Fruit fly (Drosophila melanogaster): Measurements from ENCODE around the gene lmgA.
A peak's percentile ranks its signal among the peaks of the same experiment; 100 is the strongest.

Gene lmgA

DNA sequence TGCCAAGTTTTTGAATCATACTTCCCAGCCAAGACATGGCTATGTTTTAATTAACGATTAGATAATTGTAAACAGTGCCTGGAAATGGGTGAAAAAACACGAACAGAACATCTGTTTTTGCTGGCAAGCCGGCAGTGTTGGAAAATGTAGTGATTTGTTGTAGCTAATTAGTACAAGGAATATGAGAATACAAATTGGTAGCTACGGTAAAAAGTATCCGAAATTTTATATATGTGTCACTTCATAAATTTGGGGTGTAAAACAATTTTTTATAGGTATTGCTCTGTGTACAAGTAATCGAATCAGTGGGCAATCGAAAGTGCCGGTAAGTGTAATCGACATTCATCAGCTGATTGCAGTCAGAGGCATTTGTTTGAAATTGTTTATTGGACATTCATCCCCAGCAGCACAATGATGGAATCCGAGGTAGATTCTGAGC, 11.1 kb downstream of the lmgA start, which contains the start of the genes mRpL51 and Uba4:
mRpL51 (minus strand) TSS at position 125 of the 439 bp plus-strand sequence.
Uba4 (plus strand) TSS at position 156 of the 439 bp plus-strand sequence.
- TF ChIP-seq CG8478 (optimal IDR thresholded peaks at IDR 0.05) (no peak), CTCF (optimal IDR thresholded peaks at IDR 0.05) (no peak)

DNA sequence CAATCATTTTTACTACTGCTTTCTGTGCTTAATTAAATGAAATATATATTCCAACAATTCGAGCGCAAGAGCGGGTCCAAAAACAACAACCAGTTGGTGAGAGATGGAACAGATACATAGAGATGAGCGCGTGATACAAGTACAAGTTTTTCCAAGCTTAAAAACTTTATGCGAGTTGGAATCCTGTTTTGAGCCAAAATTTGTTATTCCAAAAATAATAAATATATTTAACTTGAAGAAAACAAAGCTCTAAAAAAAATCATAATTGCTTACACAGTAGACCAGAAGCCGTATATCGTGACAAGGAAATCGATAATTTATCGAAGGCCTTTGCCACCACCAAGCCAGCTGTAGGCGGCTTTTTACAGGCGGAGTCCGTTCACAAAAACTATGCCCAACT, 13.7 kb downstream of the lmgA start, which contains the start of the genes CG13097 and PIG-U:
CG13097 (minus strand) TSS at position 121 of the 400 bp plus-strand sequence.
PIG-U (plus strand) TSS at position 349 of the 400 bp plus-strand sequence.
- TF ChIP-seq CG8478 (optimal IDR thresholded peaks at IDR 0.05) (no peak), CTCF (optimal IDR thresholded peaks at IDR 0.05) (no peak)

DNA sequence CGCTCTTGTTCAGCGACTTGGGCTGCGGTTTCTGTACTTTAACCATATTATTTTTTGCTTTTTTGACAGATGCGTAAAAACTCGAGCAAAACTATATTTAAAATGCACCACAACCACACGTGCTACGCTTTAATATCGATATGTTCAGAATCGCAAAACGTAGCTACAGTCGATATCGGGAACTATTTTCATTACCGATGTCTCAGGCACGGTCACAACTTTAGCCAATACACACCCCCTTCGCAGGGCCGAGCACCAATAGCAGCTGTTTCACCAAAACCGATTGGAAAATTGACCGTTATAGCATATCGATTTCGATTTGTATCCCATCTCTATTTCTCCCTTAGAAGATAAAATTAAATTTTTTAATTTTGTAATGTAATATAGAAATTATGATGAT, 16.7 kb downstream of the lmgA start, which contains the start of gene CG13096:
CG13096 (minus strand) TSS at position 144 of the 400 bp plus-strand sequence.
- TF ChIP-seq CTCF (optimal IDR thresholded peaks at IDR 0.05) = peak; percentile 63 to 66
- no peak for TF ChIP-seq CG8478 (optimal IDR thresholded peaks at IDR 0.05)

DNA sequence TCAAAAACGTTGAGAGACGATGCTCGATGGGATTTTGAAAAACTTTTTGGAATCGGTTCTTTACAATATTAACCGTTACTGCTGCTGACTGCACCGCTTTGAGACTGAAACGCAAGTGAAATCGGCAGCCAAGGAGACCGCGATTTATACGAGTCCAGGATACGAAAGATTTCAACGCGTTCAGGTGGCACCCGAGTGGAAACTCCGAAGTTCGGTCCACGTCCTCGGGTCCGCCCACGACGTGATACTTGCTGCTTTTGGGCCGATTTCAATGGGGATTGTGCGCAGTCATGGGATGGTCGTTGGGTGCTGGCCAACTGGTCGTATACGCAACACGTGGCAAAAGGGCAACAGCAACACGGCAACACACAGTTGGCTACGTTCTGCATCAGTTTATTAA, 21.7 kb downstream of the lmgA start, which contains the start of gene Dh31:
Dh31 (minus strand) TSS at position 117 of the 400 bp plus-strand sequence.
- TF ChIP-seq CG8478 (optimal IDR thresholded peaks at IDR 0.05) (no peak), CTCF (optimal IDR thresholded peaks at IDR 0.05) (no peak)

DNA sequence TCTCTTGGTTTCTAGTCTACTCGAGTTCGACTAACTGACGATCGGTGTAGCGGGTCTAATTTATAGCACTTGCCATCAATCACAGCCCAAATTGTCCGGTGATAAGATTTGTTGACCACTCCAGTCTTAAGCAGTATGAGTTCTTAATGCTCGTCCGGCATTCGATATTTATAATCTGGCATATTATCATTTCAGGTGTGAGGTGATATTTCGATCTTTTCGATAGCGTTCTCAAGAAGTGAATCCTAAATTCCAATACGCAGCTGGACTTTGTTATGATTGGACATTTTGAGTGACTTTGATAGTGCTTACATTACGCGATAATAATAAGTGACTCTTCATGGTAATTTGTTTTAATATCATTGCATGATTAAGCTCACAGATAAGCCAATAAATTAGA, 32.1 kb downstream of the lmgA start, which contains the start of gene Bace:
Bace (minus strand) TSS at position 39 of the 400 bp plus-strand sequence.
- TF ChIP-seq CTCF (optimal IDR thresholded peaks at IDR 0.05) (no peak), CG8478 (optimal IDR thresholded peaks at IDR 0.05) (no peak)

DNA sequence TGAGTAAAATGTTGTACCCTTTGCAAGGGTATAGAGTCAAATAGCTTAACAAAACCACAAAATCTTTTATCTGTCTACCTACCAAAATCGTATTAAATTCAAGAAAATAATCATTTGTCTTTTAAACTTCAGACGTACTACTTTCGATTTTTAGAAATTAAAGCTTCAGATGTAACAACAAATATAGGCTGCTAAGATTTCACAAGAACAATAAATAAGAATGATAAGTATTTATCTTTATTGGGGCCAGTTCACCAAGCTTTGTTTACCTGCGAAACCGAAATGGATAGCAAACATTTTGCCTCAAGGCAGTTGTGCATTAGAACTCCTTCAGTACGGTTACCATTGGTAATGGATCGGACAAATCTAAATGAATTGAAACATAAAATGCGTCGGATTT, 38.0 kb downstream of the lmgA start, which contains the start of gene CG43400:
CG43400 (plus strand) TSS at position 301 of the 400 bp plus-strand sequence.
- no peak for TF ChIP-seq CG8478 (optimal IDR thresholded peaks at IDR 0.05)
- TF ChIP-seq CTCF (optimal IDR thresholded peaks at IDR 0.05) = no peak

DNA sequence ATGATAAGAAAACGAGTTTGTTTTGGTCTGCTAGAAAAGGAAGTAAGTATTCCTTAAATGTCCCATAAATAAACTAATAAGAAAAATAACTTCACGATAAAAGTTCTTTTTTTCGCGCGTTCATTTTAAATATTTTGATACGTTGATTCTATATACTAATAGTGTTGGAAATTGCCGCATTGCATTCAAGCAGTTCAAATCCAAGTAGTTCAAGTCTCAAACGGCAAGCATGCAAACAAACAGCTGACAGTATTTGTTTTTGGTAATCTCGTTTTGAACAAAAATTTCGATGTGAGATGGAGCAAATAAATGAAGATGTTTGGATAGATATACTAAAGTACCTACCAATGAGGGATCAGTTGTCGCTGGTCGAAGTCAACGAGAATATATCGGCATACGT, 39.7 kb downstream of the lmgA start, which contains the start of gene CG13088:
CG13088 (plus strand) TSS at position 247 of the 400 bp plus-strand sequence.
- TF ChIP-seq CTCF (optimal IDR thresholded peaks at IDR 0.05) (peak in 1 of 2 experiments; percentile 10), CG8478 (optimal IDR thresholded peaks at IDR 0.05) (no peak)

DNA sequence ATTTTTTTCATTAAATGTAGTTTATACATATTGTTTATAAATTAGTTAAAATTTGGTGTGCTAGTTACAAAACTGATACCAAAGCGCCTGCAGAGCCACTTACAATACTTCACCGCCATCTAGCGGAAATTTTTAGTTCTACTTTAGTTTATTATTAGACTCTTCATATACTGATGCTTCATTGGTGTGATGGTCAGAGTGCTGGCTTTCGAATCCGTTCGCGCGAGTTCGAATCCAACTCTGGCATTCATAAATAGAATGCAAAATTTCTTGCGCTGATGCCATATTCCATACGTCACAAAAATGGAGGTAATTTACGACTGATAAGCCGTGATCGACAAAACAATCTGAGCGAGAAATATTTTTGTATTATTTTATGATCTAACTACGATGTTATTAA, 42.9 kb downstream of the lmgA start:
- TF ChIP-seq CG8478 (optimal IDR thresholded peaks at IDR 0.05) (no peak), CTCF (optimal IDR thresholded peaks at IDR 0.05) (peak; percentile 71 to 86)

DNA sequence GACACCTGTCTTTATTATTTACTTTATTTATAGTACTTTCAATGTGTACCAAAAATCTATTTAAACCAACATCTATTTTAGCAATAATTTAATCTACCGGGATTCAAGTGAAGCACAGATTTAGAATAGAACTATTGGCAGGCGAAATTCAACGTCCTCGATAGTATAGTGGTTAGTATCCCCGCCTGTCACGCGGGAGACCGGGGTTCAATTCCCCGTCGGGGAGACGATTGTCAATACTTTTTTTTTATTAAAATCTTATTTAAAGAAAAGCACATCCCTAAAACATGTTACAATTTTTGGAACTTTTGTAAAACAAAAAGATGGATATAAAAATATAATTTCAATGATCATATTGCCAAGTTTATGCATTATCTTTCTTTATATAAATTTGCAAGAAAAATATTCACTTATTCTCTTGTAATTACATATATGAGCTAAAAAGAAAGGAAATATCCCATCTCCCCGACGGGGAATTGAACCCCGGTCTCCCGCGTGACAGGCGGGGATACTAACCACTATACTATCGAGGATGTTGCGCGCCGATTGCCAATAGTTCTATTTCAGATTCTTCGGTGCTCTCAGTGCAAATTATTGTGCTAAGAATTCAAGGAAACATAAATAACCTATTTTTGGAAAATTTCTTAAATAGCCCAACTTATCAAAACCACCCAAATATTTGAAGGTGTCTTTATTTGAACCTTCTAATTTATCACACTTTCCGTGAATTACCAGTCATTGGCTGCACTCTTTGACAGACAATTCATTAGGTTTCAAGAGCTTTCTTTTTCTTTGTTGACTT, 46.6 kb downstream of the lmgA start, which contains the start of gene CG43796:
CG43796 (plus strand) TSS at position 752 of the 802 bp plus-strand sequence.
- no peak for TF ChIP-seq CTCF (optimal IDR thresholded peaks at IDR 0.05)
- TF ChIP-seq CG8478 (optimal IDR thresholded peaks at IDR 0.05) = no peak

DNA sequence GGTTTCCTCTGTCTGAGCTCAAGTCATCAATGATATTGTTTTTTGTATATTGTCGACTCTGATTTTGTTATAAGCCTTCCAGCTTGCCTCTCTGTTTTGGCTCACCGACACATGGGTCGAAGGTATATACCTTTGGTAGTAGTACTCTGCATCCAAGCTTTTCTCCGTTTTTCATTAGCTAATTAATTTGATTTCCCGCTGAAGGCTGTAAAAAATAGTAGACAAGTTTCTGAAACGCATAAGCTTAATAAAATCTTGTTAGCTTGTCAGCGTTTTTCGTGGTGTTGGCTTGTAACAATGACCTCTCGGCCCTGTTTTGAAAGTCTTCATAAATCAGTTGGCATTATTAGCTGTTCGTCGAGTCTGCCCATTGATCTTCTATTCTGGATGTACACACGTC, 47.6 kb downstream of the lmgA start:
- TF ChIP-seq CG8478 (optimal IDR thresholded peaks at IDR 0.05) (no peak), CTCF (optimal IDR thresholded peaks at IDR 0.05) (no peak)

DNA sequence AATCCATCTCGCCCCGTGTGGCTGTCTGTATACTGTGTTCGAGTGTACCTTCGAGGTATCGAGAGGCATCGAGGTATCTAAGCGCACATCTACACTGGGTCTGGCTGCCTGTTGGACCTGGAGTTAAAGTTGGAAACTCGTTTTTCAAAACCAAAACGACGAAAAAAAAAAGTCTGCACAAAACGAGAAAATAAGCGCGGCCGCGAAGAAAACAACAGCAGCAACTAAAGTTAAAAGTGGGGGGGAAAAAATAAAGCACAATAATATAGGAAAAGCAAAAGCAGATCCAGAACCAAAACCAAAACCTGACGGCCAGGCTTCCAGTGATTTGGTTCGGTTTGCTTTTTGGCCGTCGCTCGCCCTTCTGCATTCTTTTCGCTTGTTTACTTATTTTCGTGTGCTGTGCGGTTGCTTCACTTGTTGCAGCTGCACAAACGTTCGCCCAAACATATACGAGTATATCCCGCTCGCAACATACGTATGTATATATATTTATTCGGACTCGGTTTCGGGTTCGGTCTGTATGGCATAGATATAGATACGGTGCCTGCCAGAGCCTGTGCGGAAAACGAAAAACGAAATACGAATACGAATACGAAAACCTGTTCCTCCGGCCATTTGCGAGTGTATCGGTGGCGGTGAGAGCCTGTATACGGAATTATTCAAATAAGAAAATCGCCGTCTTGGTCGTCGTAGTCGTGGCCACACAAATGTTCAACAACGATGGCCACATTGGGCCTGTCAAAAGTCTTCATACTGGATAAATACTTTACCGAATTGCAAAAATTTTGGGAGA, 49.3 kb downstream of the lmgA start:
- TF ChIP-seq CTCF (optimal IDR thresholded peaks at IDR 0.05) (no peak), CG8478 (optimal IDR thresholded peaks at IDR 0.05) (no peak)

DNA sequence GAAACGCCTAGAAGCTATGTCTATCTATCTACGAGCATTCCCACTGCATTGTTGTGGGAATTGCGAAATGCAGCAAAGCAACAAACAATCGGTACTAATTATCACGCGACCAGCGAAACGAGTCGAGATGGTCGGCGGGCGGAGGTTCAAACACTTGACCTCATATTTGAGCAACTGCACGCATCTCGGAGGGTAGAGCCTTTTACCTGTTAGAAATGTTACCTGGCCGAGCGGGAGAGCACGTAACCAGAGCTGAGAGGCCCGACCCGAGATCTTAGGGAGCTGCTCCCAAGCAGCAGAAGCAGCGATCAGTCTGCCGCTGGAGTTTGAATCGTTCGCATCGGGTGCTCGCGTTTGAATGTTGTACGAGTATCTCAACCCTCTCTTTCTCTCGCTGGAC, 50.0 kb downstream of the lmgA start:
- TF ChIP-seq CG8478 (optimal IDR thresholded peaks at IDR 0.05) (no peak), CTCF (optimal IDR thresholded peaks at IDR 0.05) (no peak)

DNA sequence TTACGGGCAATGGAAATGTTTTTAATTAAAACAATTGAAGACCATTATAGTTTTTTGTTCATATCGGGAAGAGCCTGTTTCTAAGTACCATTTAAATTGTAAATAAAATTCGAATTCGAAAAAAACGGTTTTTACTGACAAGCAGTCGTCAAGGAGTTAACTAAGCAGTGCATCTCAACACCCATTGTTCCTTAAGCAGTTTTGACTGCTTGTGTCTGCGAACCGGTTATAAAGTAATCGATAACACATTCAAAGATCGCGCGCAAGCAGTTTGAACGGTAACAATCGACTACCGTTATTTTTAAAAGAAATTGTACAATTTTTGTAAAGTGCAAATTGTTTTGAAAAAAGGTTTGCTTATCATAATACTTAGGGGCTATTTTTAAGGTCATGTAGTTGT, 50.4 kb downstream of the lmgA start:
- TF ChIP-seq CG8478 (optimal IDR thresholded peaks at IDR 0.05) (no peak), CTCF (optimal IDR thresholded peaks at IDR 0.05) (peak in 1 of 2 experiments; percentile 64)

DNA sequence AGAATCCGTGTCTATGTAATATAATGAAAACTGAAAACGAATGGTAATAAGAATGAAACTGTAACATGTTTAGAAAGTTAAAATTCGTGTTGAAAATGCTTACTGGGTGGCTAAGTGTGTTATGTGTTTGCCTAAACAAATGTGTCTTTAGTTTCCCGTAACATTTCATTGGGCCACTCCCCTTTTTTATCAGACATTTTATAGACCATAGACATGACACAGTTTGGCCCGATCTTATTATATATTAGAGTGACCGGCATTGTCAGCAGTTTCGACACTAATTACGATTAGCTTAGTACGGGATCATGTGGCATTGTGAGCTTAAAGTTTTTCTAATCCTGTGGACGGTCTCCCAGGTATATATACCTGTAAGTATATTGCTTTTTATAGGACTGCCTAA, 51.4 kb downstream of the lmgA start, which contains the start of gene CheA29a:
CheA29a (plus strand) TSS at position 301 of the 400 bp plus-strand sequence.
- no peak for TF ChIP-seq CTCF (optimal IDR thresholded peaks at IDR 0.05)
- no peak for TF ChIP-seq CG8478 (optimal IDR thresholded peaks at IDR 0.05)

Measured in S2 (cell line).